Worm (Caenorhabditis elegans): ENCODE measurements around the gene D1005.4.

The D1005.4 gene

ce11 chrX:1486135-1486648, 574 bp upstream of the D1005.4 start, which contains the start of the genes D1005.10 and dhs-25:
D1005.10 (minus strand) TSS chrX:1486185.
dhs-25 (plus strand) TSS chrX:1486532.
- TF ChIP-seq nhr-11 (tag; optimal IDR thresholded peaks at IDR 0.05) (peak; percentile 44), nhr-20 (tag; optimal IDR thresholded peaks at IDR 0.05) (peak; percentile 96), unc-86 (tag; optimal IDR thresholded peaks at IDR 0.05) (no peak), C16A3.4 (tag; optimal IDR thresholded peaks at IDR 0.05) (peak; percentile 67), fos-1 (tag; optimal IDR thresholded peaks at IDR 0.05) (peak; percentile 61), snpc-4 (tag; optimal IDR thresholded peaks at IDR 0.05) (peak; percentile 56), nhr-12 (tag; optimal IDR thresholded peaks at IDR 0.05) (no peak), lin-35 (GFP tag; optimal IDR thresholded peaks at IDR 0.05) (peak; percentile 36 to 81), unc-130 (tag; optimal IDR thresholded peaks at IDR 0.05) (peak; percentile 68), nhr-47 (tag; optimal IDR thresholded peaks at IDR 0.05) (peak; percentile 74), dsc-1 (tag; optimal IDR thresholded peaks at IDR 0.05) (peak; percentile 28), pax-3 (tag; optimal IDR thresholded peaks at IDR 0.05) (no peak), xbp-1 (tag; optimal IDR thresholded peaks at IDR 0.05) (peak; percentile 77), mep-1 (tag; optimal IDR thresholded peaks at IDR 0.05) (peak; percentile 88), ceh-90 (tag; optimal IDR thresholded peaks at IDR 0.05) (no peak), elt-2 (tag; optimal IDR thresholded peaks at IDR 0.05) (peak; percentile 88), nhr-19 (GFP tag; conservative IDR thresholded peaks at IDR 0.05) (peak; percentile 85), ama-1 (optimal IDR thresholded peaks at IDR 0.05) (peak; percentile 48), sox-4 (tag; optimal IDR thresholded peaks at IDR 0.05) (no peak), ceh-82 (tag; optimal IDR thresholded peaks at IDR 0.05) (peak; percentile 37 to 66 (median 50)), skn-1 (tag; optimal IDR thresholded peaks at IDR 0.05) (peak; percentile 80), swsn-7 (tag; optimal IDR thresholded peaks at IDR 0.05) (peak; percentile 74), lin-39 (tag; optimal IDR thresholded peaks at IDR 0.05) (peak; percentile 33), aha-1 (tag; optimal IDR thresholded peaks at IDR 0.05) (no peak), unc-98 (GFP tag; IDR thresholded peaks at IDR 0.05) (no peak), dpl-1 (GFP tag; optimal IDR thresholded peaks at IDR 0.05) (peak in 2 of 3 experiments; percentile 26 to 51), ztf-4 (tag; optimal IDR thresholded peaks at IDR 0.05) (peak; percentile 66), isw-1 (GFP tag; IDR thresholded peaks at IDR 0.05) (peak; percentile 37), mdl-1 (tag; optimal IDR thresholded peaks at IDR 0.05) (peak in 1 of 2 experiments; percentile 90), nhr-85 (tag) (peak; percentile 95), efl-1 (optimal IDR thresholded peaks at IDR 0.05) (peak; percentile 52 to 54), efl-1 (GFP tag; optimal IDR thresholded peaks at IDR 0.05 in 1 of 2) (peak in 1 of 2 experiments; percentile 71), rnt-1 (tag; optimal IDR thresholded peaks at IDR 0.05) (peak; percentile 83), nhr-90 (tag; optimal IDR thresholded peaks at IDR 0.05; ENCODE audit: poor library complexity) (peak; percentile 87), grh-1 (GFP tag; IDR thresholded peaks at IDR 0.05) (peak; percentile 56), snu-23 (GFP tag; optimal IDR thresholded peaks at IDR 0.05) (peak; percentile 92), blmp-1 (tag; optimal IDR thresholded peaks at IDR 0.05) (peak; percentile 82), mab-9 (GFP tag; IDR thresholded peaks at IDR 0.05) (no peak), tbx-2 (tag; optimal IDR thresholded peaks at IDR 0.05) (peak; percentile 85), lsy-2 (tag; optimal IDR thresholded peaks at IDR 0.05) (peak; percentile 71 to 77), elt-3 (tag; optimal IDR thresholded peaks at IDR 0.05) (peak in 2 of 6 experiments; percentile 67 to 82), nhr-71 (tag; optimal IDR thresholded peaks at IDR 0.05) (peak; percentile 95), lin-13 (GFP tag; optimal IDR thresholded peaks at IDR 0.05) (no peak), lin-14 (GFP tag; optimal IDR thresholded peaks at IDR 0.05) (peak; percentile 92), hlh-17 (GFP tag; optimal IDR thresholded peaks at IDR 0.05; ENCODE audit: borderline replicate concordance) (no peak), nhr-77 (tag; optimal IDR thresholded peaks at IDR 0.05) (peak; percentile 89), zip-4 (GFP tag; optimal IDR thresholded peaks at IDR 0.05) (peak; percentile 31), jun-1 (tag; optimal IDR thresholded peaks at IDR 0.05) (peak; percentile 61), irx-1 (tag; optimal IDR thresholded peaks at IDR 0.05) (peak; percentile 72), egl-27 (tag; optimal IDR thresholded peaks at IDR 0.05) (no peak)

Data from whole organism, L1 larva.